Fruit fly (Drosophila melanogaster) whole organism, adult: ENCODE results near the gene cd.

Experiments
- CG12768 ChIP-seq: fragments of 200-800 bp; sonication (Bioruptor generic); optimal IDR thresholded peaks from 2 replicates; lab custom pipeline; 2017; ENCODE audit warnings: missing biosample characterization, missing genetic modification characterization, mild to moderate bottlenecking, moderate library complexity, missing genetic modification reagents
- CG14711 ChIP-seq: fragments of 200-800 bp; sonication (Bioruptor generic); optimal IDR thresholded peaks from 2 replicates; lab custom pipeline; 2018; ENCODE audit warnings: missing biosample characterization, mild to moderate bottlenecking, missing genetic modification characterization, moderate library complexity
- CG1620 ChIP-seq: fragments of 200-800 bp; sonication (Bioruptor generic); optimal IDR thresholded peaks from 2 replicates; lab custom pipeline; 2016; ENCODE audit warnings: missing biosample characterization, missing genetic modification characterization
- CG5204 ChIP-seq: fragments of 200-800 bp; sonication (Bioruptor generic); optimal IDR thresholded peaks from 2 replicates; lab custom pipeline; 2016; ENCODE audit warnings: missing biosample characterization, missing genetic modification characterization
- CG7101 ChIP-seq: fragments of 200-800 bp; sonication (Bioruptor generic); optimal IDR thresholded peaks from 2 replicates; lab custom pipeline; 2018; ENCODE audit warnings: missing biosample characterization, mild to moderate bottlenecking, missing genetic modification characterization, moderate library complexity
- Clk ChIP-seq: fragments of 200-800 bp; sonication (Bioruptor generic); optimal IDR thresholded peaks from 2 replicates; lab custom pipeline; 2017; ENCODE audit warnings: missing biosample characterization, missing genetic modification characterization
- Hr96 ChIP-seq: fragments of 200-800 bp; sonication (Bioruptor generic); optimal IDR thresholded peaks from 2 replicates; lab custom pipeline; 2016; ENCODE audit warnings: missing biosample characterization, missing genetic modification characterization
- Mnt ChIP-seq: fragments of 200-800 bp; sonication (Bioruptor generic); optimal IDR thresholded peaks from 2 replicates; lab custom pipeline; 2016; ENCODE audit warnings: missing biosample characterization, mild to moderate bottlenecking, missing genetic modification characterization
- bab1 ChIP-seq: fragments of 200-800 bp; sonication (Bioruptor generic); optimal IDR thresholded peaks from 3 replicates; lab custom pipeline; 2019; ENCODE audit warnings: missing biosample characterization, mild to moderate bottlenecking, missing genetic modification characterization, moderate library complexity
- cic ChIP-seq: fragments of 200-800 bp; sonication (Bioruptor generic); optimal IDR thresholded peaks from 2 replicates; lab custom pipeline; 2017; ENCODE audit warnings: missing biosample characterization, mild to moderate bottlenecking, missing genetic modification characterization, moderate library complexity
- cnc ChIP-seq, 2 experiments: fragments of >200 bp; optimal IDR thresholded peaks; 2 replicates each; lab custom pipeline; 2017
- kay ChIP-seq: fragments of 200-800 bp; sonication (Bioruptor generic); peaks from one replicate; lab custom pipeline; 2016; ENCODE audit warnings: missing biosample characterization, missing genetic modification characterization, borderline replicate concordance
- toe ChIP-seq: fragments of 200-800 bp; sonication (Bioruptor generic); optimal IDR thresholded peaks from 2 replicates; lab custom pipeline; 2016; ENCODE audit warnings: missing biosample characterization, missing genetic modification characterization

- no peak for TF ChIP-seq Mnt
- TF ChIP-seq CG1620 (GFP tag; lab: Kevin White, UChicago), result no peak
- TF ChIP-seq kay, result no peak
- no peak for TF ChIP-seq CG14711 (tag; lab: Kevin White, UChicago)
- no peak for TF ChIP-seq cic (GFP tag; lab: Kevin White, UChicago)
- no peak for TF ChIP-seq Clk (GFP tag; lab: Kevin White, UChicago)
- TF ChIP-seq toe (GFP tag; lab: Kevin White, UChicago), result no peak
- TF ChIP-seq Hr96 (GFP tag; lab: Kevin White, UChicago), result no peak
- no peak for TF ChIP-seq cnc (optimal IDR thresholded peaks at IDR 0.05; lab: Kevin White, UChicago)
- no peak for TF ChIP-seq CG5204 (GFP tag; lab: Kevin White, UChicago)
- no peak for TF ChIP-seq CG7101 (tag; lab: Kevin White, UChicago)
- no peak for TF ChIP-seq CG12768 (GFP tag; lab: Kevin White, UChicago)
- TF ChIP-seq bab1 (GFP tag; lab: Kevin White, UChicago), result no peak
These were observed 33.1 kb downstream of the cd start for dm6 chr3R:22727857-22728256.
